Worm (Caenorhabditis elegans) whole organism, L1 larva: ENCODE data around the gene irld-24.

Experiments
- C34B4.2 ChIP-seq: sonication (generic microtip); optimal IDR thresholded peaks from 2 replicates; lab custom pipeline; 2017; ENCODE audit warnings: mild to moderate bottlenecking, missing genetic modification characterization, missing compliant biosample characterization
- Y116A8C.19 ChIP-seq: sonication (generic microtip); optimal IDR thresholded peaks from 2 replicates; lab custom pipeline; 2016; ENCODE audit warnings: missing compliant biosample characterization, missing genetic modification characterization, borderline replicate concordance
- aha-1 ChIP-seq: fragments of 150-350 bp; optimal IDR thresholded peaks from 2 replicates; lab custom pipeline; 2014; ENCODE audit warnings: missing biosample characterization, missing genetic modification characterization
- alr-1 ChIP-seq: fragments of 200-800 bp; sonication (Bioruptor generic); optimal IDR thresholded peaks from 2 replicates; lab custom pipeline; 2018; ENCODE audit warnings: borderline replicate concordance, mild to moderate bottlenecking, missing genetic modification characterization, missing compliant biosample characterization
- aly-2 ChIP-seq: fragments of 150-350 bp; optimal IDR thresholded peaks from 2 replicates; lab custom pipeline; 2014; ENCODE audit warnings: missing biosample characterization, missing genetic modification characterization
- ceh-63 ChIP-seq: fragments of 200-800 bp; sonication (Bioruptor generic); optimal IDR thresholded peaks from 2 replicates; lab custom pipeline; 2018; ENCODE audit warnings: mild to moderate bottlenecking, missing genetic modification characterization, missing compliant biosample characterization
- ceh-88 ChIP-seq: fragments of 200-800 bp; sonication (Bioruptor generic); IDR thresholded peaks from 2 replicates; pipeline ENCODE4 v1.3.6; 2022; ENCODE audit warnings: missing genetic modification characterization, missing compliant biosample characterization
- dsc-1 ChIP-seq: sonication (generic microtip); optimal IDR thresholded peaks from 2 replicates; lab custom pipeline; 2016; ENCODE audit warnings: mild to moderate bottlenecking, missing genetic modification characterization, missing compliant biosample characterization
- efl-3 ChIP-seq: fragments of 200-800 bp; sonication (Bioruptor generic); optimal IDR thresholded peaks from 2 replicates; lab custom pipeline; 2018; ENCODE audit warnings: mild to moderate bottlenecking, missing genetic modification characterization, missing compliant biosample characterization
- elt-2 ChIP-seq: sonication (generic microtip); optimal IDR thresholded peaks from 2 replicates; lab custom pipeline; 2016; ENCODE audit warnings: missing genetic modification characterization, mild to moderate bottlenecking, inconsistent platforms, missing compliant biosample characterization, missing genetic modification reagents
- elt-3 ChIP-seq, 6 experiments: fragments of 150-350 bp in 1 of 6; sonication (generic microtip); optimal IDR thresholded peaks; 2 replicates each; lab custom pipeline; 2017 to 2018; ENCODE audit warnings: missing biosample characterization in 6 of 6, missing genetic modification characterization in 6 of 6, inconsistent platforms in 1 of 6
- fkh-10 ChIP-seq: sonication (generic microtip); optimal IDR thresholded peaks from 2 replicates; lab custom pipeline; 2017; ENCODE audit warnings: missing biosample characterization, missing genetic modification reagents, missing genetic modification characterization
- fos-1 ChIP-seq: fragments of 150-350 bp; optimal IDR thresholded peaks from 2 replicates; lab custom pipeline; 2014; ENCODE audit warnings: missing biosample characterization, missing genetic modification characterization
- hlh-17 ChIP-seq: fragments of 200-800 bp; sonication (Bioruptor generic); optimal IDR thresholded peaks from 2 replicates; lab custom pipeline; 2018; ENCODE audit warnings: missing genetic modification characterization, mild to moderate bottlenecking, missing compliant biosample characterization, moderate library complexity, borderline replicate concordance
- irx-1 ChIP-seq: sonication (generic microtip); optimal IDR thresholded peaks from 2 replicates; lab custom pipeline; 2016; ENCODE audit warnings: missing genetic modification characterization, missing compliant biosample characterization
- isw-1 ChIP-seq: fragments of 200-800 bp; sonication (Bioruptor generic); IDR thresholded peaks from 2 replicates; pipeline ENCODE4 v1.3.6; 2022; ENCODE audit warnings: missing genetic modification characterization, missing compliant biosample characterization
- lin-13 ChIP-seq: fragments of 150-350 bp; optimal IDR thresholded peaks from 2 replicates; lab custom pipeline; 2014; ENCODE audit warnings: missing biosample characterization, missing genetic modification reagents, missing genetic modification characterization
- lin-14 ChIP-seq: fragments of 200-800 bp; sonication (Bioruptor generic); optimal IDR thresholded peaks from 2 replicates; lab custom pipeline; 2018; ENCODE audit warnings: mild to moderate bottlenecking, missing genetic modification characterization, moderate library complexity, missing compliant biosample characterization
- lin-15B ChIP-seq: fragments of 150-350 bp; sonication (generic microtip); optimal IDR thresholded peaks from 3 replicates; lab custom pipeline; 2014; ENCODE audit warnings: missing biosample characterization, missing genetic modification characterization
- lin-35 ChIP-seq, 2 experiments: fragments of 150-350 bp; optimal IDR thresholded peaks; 2 replicates each; lab custom pipeline; 2014; ENCODE audit warnings: missing biosample characterization in 2 of 2, missing genetic modification characterization in 2 of 2, missing genetic modification reagents in 2 of 2
- lin-39 ChIP-seq: fragments of 150-350 bp; optimal IDR thresholded peaks from 2 replicates; lab custom pipeline; 2014; ENCODE audit warnings: missing biosample characterization, missing genetic modification reagents, missing genetic modification characterization
- lir-3 ChIP-seq: sonication (generic microtip); optimal IDR thresholded peaks from 2 replicates; lab custom pipeline; 2016; ENCODE audit warnings: mild to moderate bottlenecking, missing genetic modification characterization, moderate library complexity, missing compliant biosample characterization; ENCODE audit not compliant: poor library complexity
- lsy-2 ChIP-seq, 2 experiments: fragments of 150-350 bp; optimal IDR thresholded peaks; 2 replicates each; lab custom pipeline; 2014; ENCODE audit warnings: missing biosample characterization in 2 of 2, missing genetic modification characterization in 2 of 2
- mdl-1 ChIP-seq, 2 experiments: fragments of 150-350 bp; optimal IDR thresholded peaks; 2 replicates each; lab custom pipeline; 2014 to 2017; ENCODE audit warnings: missing biosample characterization in 2 of 2, missing genetic modification characterization in 2 of 2, inconsistent platforms in 1 of 2
- mef-2 ChIP-seq: fragments of 150-350 bp; optimal IDR thresholded peaks from 2 replicates; lab custom pipeline; 2014; ENCODE audit warnings: missing biosample characterization, missing genetic modification characterization
- mep-1 ChIP-seq: fragments of 150-350 bp; optimal IDR thresholded peaks from 2 replicates; lab custom pipeline; 2014; ENCODE audit warnings: missing biosample characterization, missing genetic modification characterization
- nhr-11 ChIP-seq: fragments of 150-350 bp; optimal IDR thresholded peaks from 2 replicates; lab custom pipeline; 2014; ENCODE audit warnings: missing biosample characterization, missing genetic modification characterization
- nhr-237 ChIP-seq: fragments of 150-350 bp; optimal IDR thresholded peaks from 2 replicates; lab custom pipeline; 2014; ENCODE audit warnings: missing biosample characterization, missing genetic modification characterization
- nhr-47 ChIP-seq: sonication (generic microtip); optimal IDR thresholded peaks from 2 replicates; lab custom pipeline; 2016; ENCODE audit warnings: mild to moderate bottlenecking, missing genetic modification characterization, moderate library complexity, missing compliant biosample characterization
- nhr-77 ChIP-seq: fragments of 150-350 bp; optimal IDR thresholded peaks from 2 replicates; lab custom pipeline; 2014; ENCODE audit warnings: missing biosample characterization, missing genetic modification characterization
- nhr-84 ChIP-seq: sonication (generic microtip); optimal IDR thresholded peaks from 2 replicates; lab custom pipeline; 2017; ENCODE audit warnings: missing biosample characterization, missing genetic modification characterization
- nhr-85 ChIP-seq: sonication (generic microtip); peaks from one replicate; lab custom pipeline; 2016; ENCODE audit warnings: missing genetic modification characterization, inconsistent platforms, missing compliant biosample characterization
- nhr-90 ChIP-seq: sonication (generic microtip); optimal IDR thresholded peaks from 2 replicates; lab custom pipeline; 2016; ENCODE audit warnings: mild to moderate bottlenecking, missing genetic modification characterization, missing compliant biosample characterization; ENCODE audit not compliant: poor library complexity
- pag-3 ChIP-seq: sonication (generic microtip); optimal IDR thresholded peaks from 2 replicates; lab custom pipeline; 2017; ENCODE audit warnings: missing genetic modification characterization, mild to moderate bottlenecking, missing compliant biosample characterization, antibody characterized with exemption, borderline replicate concordance; ENCODE audit not compliant: insufficient read depth
- pax-3 ChIP-seq: fragments of 200-800 bp; sonication (Bioruptor generic); optimal IDR thresholded peaks from 2 replicates; lab custom pipeline; 2018; ENCODE audit warnings: mild to moderate bottlenecking, missing genetic modification characterization, moderate library complexity, missing compliant biosample characterization
- skn-1 ChIP-seq: fragments of 150-350 bp; optimal IDR thresholded peaks from 2 replicates; lab custom pipeline; 2014; ENCODE audit warnings: missing biosample characterization, missing genetic modification characterization
- sptf-1 ChIP-seq: fragments of 150-350 bp; optimal IDR thresholded peaks from 2 replicates; lab custom pipeline; 2014; ENCODE audit warnings: missing biosample characterization, missing genetic modification characterization
- swsn-7 ChIP-seq: sonication (generic microtip); optimal IDR thresholded peaks from 2 replicates; lab custom pipeline; 2016; ENCODE audit warnings: missing genetic modification characterization, missing compliant biosample characterization
- unc-130 ChIP-seq: fragments of 150-350 bp; optimal IDR thresholded peaks from 2 replicates; lab custom pipeline; 2017; ENCODE audit warnings: missing biosample characterization, missing genetic modification characterization, inconsistent platforms
- unc-86 ChIP-seq: sonication (generic microtip); optimal IDR thresholded peaks from 2 replicates; lab custom pipeline; 2016; ENCODE audit warnings: missing genetic modification characterization, missing compliant biosample characterization
- xbp-1 ChIP-seq: sonication (generic microtip); optimal IDR thresholded peaks from 2 replicates; lab custom pipeline; 2016; ENCODE audit warnings: missing genetic modification characterization, missing compliant biosample characterization
- zag-1 ChIP-seq: fragments of 150-350 bp; optimal IDR thresholded peaks from 2 replicates; lab custom pipeline; 2014; ENCODE audit warnings: missing biosample characterization, missing genetic modification characterization
- ztf-11 ChIP-seq, 2 experiments: sonication (generic microtip); optimal IDR thresholded peaks; 2 replicates each; lab custom pipeline; 2016 to 2017; ENCODE audit warnings: missing genetic modification characterization in 2 of 2, missing biosample characterization in 1 of 2, missing compliant biosample characterization in 1 of 2

irld-24 gene

DNA sequence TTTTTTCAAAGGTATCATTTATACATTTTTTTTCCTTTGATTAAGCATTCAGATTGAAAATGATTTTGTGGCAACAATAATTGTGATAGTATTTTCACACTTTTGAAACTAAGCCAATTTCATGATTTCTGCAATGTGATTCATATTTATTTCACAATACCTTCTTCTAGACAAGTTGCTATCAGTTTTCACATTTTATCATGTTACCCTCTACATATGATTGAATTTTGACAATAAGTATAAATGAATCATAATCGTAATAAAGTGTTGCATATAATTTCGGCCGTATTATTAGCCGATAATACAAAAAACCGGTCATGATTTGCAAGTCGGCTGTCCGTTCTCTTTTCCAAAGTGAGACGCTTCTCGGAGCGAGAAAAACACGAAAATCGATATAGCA lies 27.0 kb upstream of the irld-24 start:
- TF ChIP-seq lin-35 (GFP tag; optimal IDR thresholded peaks at IDR 0.05; lab: Kevin White, UChicago) (peak in 1 of 2 experiments; percentile 5), fkh-10 (GFP tag; lab: Kevin White, UChicago) (no peak), elt-2 (tag; lab: Kevin White, UChicago) (peak; percentile 31)

- TF ChIP-seq lin-39 = no peak
- TF ChIP-seq C34B4.2 (tag; lab: Kevin White, UChicago) = no peak
- peak; percentile 4 for TF ChIP-seq nhr-85 (tag; lab: Kevin White, UChicago)
- no peak for TF ChIP-seq xbp-1
- no peak for TF ChIP-seq fos-1 (tag; lab: Kevin White, UChicago)
- no peak for TF ChIP-seq alr-1 (tag; lab: Kevin White, UChicago)
- TF ChIP-seq ceh-63 (GFP tag; lab: Kevin White, UChicago) = no peak
- TF ChIP-seq, all 84 proteins: peak for 1
Measured at ce11 chrX:13959849-13960248, 26.6 kb upstream of the irld-24 start, which contains the start of gene syx-2. Gene syx-2, plus strand, starts transcription at chrX:13960149.

ce11 chrX:13963203-13963602 lies 23.2 kb upstream of the irld-24 start, which contains the start of gene F48F7.3:
Gene F48F7.3, plus strand, starts transcription at chrX:13963503.
- no peak for TF ChIP-seq efl-3 (GFP tag; lab: Kevin White, UChicago)
- no peak for TF ChIP-seq nhr-85 (tag; lab: Kevin White, UChicago)
- TF ChIP-seq lir-3 (tag; lab: Kevin White, UChicago) = no peak
- TF ChIP-seq swsn-7 = no peak
- TF ChIP-seq pax-3 = no peak
- no peak for TF ChIP-seq aha-1

- TF ChIP-seq nhr-84 (tag; lab: Kevin White, UChicago) = no peak
- TF ChIP-seq nhr-85 (tag; lab: Kevin White, UChicago) = peak; percentile 61
Measured at ce11 chrX:13968292-13968691, 18.1 kb upstream of the irld-24 start, which contains the start of gene pqn-39. Gene pqn-39, minus strand, starts transcription at chrX:13968676.

DNA sequence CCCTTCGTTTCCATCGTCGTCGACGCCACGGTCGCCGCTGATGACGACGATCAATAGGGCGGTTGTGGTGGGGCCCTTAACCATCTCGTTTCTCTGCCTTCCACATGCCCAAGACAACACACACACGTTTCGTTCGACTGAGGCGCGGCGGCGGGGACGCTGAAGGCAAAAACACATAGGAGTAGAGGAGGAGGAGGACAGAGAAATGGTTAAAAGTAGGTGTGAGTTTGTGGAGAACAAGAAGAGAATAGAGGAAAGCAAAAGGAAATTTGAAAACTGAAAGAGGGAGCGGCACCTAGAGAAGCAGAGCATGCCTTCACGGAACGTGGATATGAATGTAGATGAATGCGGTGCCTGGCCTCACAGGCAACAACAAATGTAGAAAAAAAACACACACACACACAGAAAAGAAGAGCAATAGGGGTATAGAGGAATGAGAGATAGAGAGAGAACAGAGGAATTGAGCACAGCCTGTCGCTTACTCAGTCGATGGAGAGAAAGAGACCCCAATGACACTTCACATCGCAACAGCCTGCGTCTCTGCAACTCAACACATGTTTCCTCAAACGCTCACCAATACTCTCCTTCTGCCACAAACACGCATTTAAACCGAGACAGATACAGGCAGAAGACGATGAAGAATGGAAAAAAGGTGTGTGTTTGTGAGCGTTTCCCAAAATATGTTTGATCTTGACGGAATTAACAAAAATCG lies 17.0 kb upstream of the irld-24 start:
- TF ChIP-seq dsc-1 (peak; percentile 68), hlh-17 (no peak), fkh-10 (GFP tag; lab: Kevin White, UChicago) (peak; percentile 96), nhr-77 (peak; percentile 41), elt-3 (tag; optimal IDR thresholded peaks at IDR 0.05; lab: Kevin White, UChicago) (no peak), isw-1 (GFP tag; lab: Robert Waterston, UW) (peak; percentile 43), alr-1 (tag; lab: Kevin White, UChicago) (no peak), lin-15B (tag; lab: Kevin White, UChicago) (no peak), lin-13 (GFP tag; lab: Kevin White, UChicago) (peak; percentile 64), nhr-11 (no peak), nhr-237 (tag; lab: Kevin White, UChicago) (peak; percentile 38), zag-1 (peak; percentile 35), irx-1 (peak; percentile 84), lsy-2 (tag; optimal IDR thresholded peaks at IDR 0.05; lab: Kevin White, UChicago) (peak; percentile 30 to 82), ceh-88 (peak; percentile 55; the same call in 1 of the 2 replicates), nhr-90 (tag; lab: Kevin White, UChicago) (peak; percentile 42), nhr-47 (tag; lab: Kevin White, UChicago) (peak; percentile 81), skn-1 (tag; lab: Kevin White, UChicago) (no peak), sptf-1 (tag; lab: Kevin White, UChicago) (no peak), unc-86 (tag; lab: Kevin White, UChicago) (peak; percentile 80), unc-130 (tag; lab: Kevin White, UChicago) (peak; percentile 37), lin-14 (GFP tag; lab: Kevin White, UChicago) (peak; percentile 98), mef-2 (no peak), ztf-11 (tag; optimal IDR thresholded peaks at IDR 0.05; lab: Kevin White, UChicago) (peak in 1 of 2 experiments; percentile 58), pag-3 (tag; lab: Kevin White, UChicago) (no peak), C34B4.2 (tag; lab: Kevin White, UChicago) (no peak), mep-1 (tag; lab: Kevin White, UChicago) (peak; percentile 61), aly-2 (tag; lab: Kevin White, UChicago) (peak; percentile 80), mdl-1 (tag; optimal IDR thresholded peaks at IDR 0.05; lab: Kevin White, UChicago) (peak in 1 of 2 experiments; percentile 55), Y116A8C.19 (no peak)
